Fruit fly (Drosophila melanogaster): ENCODE results near the gene CG31704.

DNA sequence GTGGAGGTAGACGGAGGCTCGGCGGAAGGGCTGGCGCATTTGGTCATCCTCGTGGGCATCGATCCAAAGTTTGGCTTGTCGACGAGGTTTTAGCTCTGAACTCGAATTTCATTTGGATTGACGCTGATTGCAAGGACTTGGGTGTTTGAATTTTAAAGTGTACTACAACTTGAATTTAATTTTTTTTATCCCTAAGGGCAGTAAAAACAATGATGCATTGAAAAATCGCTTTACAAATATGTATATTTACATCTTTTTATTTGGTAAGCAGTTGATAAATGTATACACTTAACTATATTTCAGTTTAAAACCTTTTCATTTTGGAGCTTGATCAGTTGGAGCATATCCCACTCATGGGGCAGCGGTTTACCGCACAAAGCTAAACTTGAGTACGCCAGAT is 48.2 kb upstream of the CG31704 start, which contains the start of gene Tsp33B:
- TF ChIP-seq lola (GFP tag; optimal IDR thresholded peaks at IDR 0.05) (no peak), Vsx2 (GFP tag; optimal IDR thresholded peaks at IDR 0.05; ENCODE audit: partially characterized antibody) (no peak), OdsH (GFP tag; optimal IDR thresholded peaks at IDR 0.05) (no peak), h (GFP tag; optimal IDR thresholded peaks at IDR 0.05) (no peak), Jra (GFP tag; optimal IDR thresholded peaks at IDR 0.05) (no peak), HLH106 (tag; optimal IDR thresholded peaks at IDR 0.05) (no peak), usp (GFP tag; optimal IDR thresholded peaks at IDR 0.05) (no peak), tai (GFP tag; optimal IDR thresholded peaks at IDR 0.05) (no peak), foxo (GFP tag; optimal IDR thresholded peaks at IDR 0.05) (no peak), br (GFP tag; optimal IDR thresholded peaks at IDR 0.05) (no peak), psq (GFP tag; optimal IDR thresholded peaks at IDR 0.05) (no peak), Abd-B (GFP tag; optimal IDR thresholded peaks at IDR 0.05) (no peak), GATAd (GFP tag; optimal IDR thresholded peaks at IDR 0.05) (no peak)
